Fruit fly (Drosophila melanogaster): ENCODE results near the gene CG4161.

The CG4161 gene

dm6 chr2L:15422501-15422900 lies 10.6 kb upstream of the CG4161 start:
- TF ChIP-seq kay (GFP tag; ENCODE audit: borderline replicate concordance) (no peak), CG14711 (tag; optimal IDR thresholded peaks at IDR 0.05) (no peak), CG11617 (GFP tag; optimal IDR thresholded peaks at IDR 0.05) (no peak), CG7101 (tag; optimal IDR thresholded peaks at IDR 0.05) (no peak), pad (GFP tag; optimal IDR thresholded peaks at IDR 0.05) (no peak), tj (GFP tag; optimal IDR thresholded peaks at IDR 0.05) (no peak), bab1 (GFP tag; optimal IDR thresholded peaks at IDR 0.05) (no peak), ovo (GFP tag; optimal IDR thresholded peaks at IDR 0.05) (no peak), CG5204 (GFP tag; optimal IDR thresholded peaks at IDR 0.05) (no peak), CG1620 (GFP tag; optimal IDR thresholded peaks at IDR 0.05) (no peak), cnc (optimal IDR thresholded peaks at IDR 0.05) (no peak), CG12768 (GFP tag; optimal IDR thresholded peaks at IDR 0.05) (no peak), cic (GFP tag; optimal IDR thresholded peaks at IDR 0.05) (no peak), CG7045 (GFP tag; optimal IDR thresholded peaks at IDR 0.05) (no peak), Crg-1 (GFP tag; optimal IDR thresholded peaks at IDR 0.05) (no peak), toe (GFP tag; optimal IDR thresholded peaks at IDR 0.05) (no peak), CG33017 (tag; optimal IDR thresholded peaks at IDR 0.05) (no peak), Mnt (GFP tag; optimal IDR thresholded peaks at IDR 0.05) (no peak)

dm6 chr2L:15424135-15424534 lies 9.0 kb upstream of the CG4161 start:
- no peak for TF ChIP-seq ovo (GFP tag; optimal IDR thresholded peaks at IDR 0.05)
- no peak for TF ChIP-seq Hr96 (GFP tag; optimal IDR thresholded peaks at IDR 0.05)
- no peak for TF ChIP-seq CG12768 (GFP tag; optimal IDR thresholded peaks at IDR 0.05)
- no peak for TF ChIP-seq bab1 (GFP tag; optimal IDR thresholded peaks at IDR 0.05)
- TF ChIP-seq CG7045 (GFP tag; optimal IDR thresholded peaks at IDR 0.05), result no peak
- no peak for TF ChIP-seq Crg-1 (GFP tag; optimal IDR thresholded peaks at IDR 0.05)
- no peak for TF ChIP-seq CG7101 (tag; optimal IDR thresholded peaks at IDR 0.05)
- no peak for TF ChIP-seq CG33017 (tag; optimal IDR thresholded peaks at IDR 0.05)

- peak; percentile 75 for TF ChIP-seq pad (GFP tag; optimal IDR thresholded peaks at IDR 0.05)
- no peak for TF ChIP-seq tj (GFP tag; optimal IDR thresholded peaks at IDR 0.05)
- TF ChIP-seq CG5204 (GFP tag; optimal IDR thresholded peaks at IDR 0.05), result no peak
Measured at dm6 chr2L:15425530-15426308, 7.4 kb upstream of the CG4161 start, which contains the start of gene wor. Gene wor (minus strand): TSS chr2L:15425580.

dm6 chr2L:15426736-15427222 lies 6.3 kb upstream of the CG4161 start:
- TF ChIP-seq Crg-1 (GFP tag; optimal IDR thresholded peaks at IDR 0.05) (no peak), CG7101 (tag; optimal IDR thresholded peaks at IDR 0.05) (no peak)

dm6 chr2L:15429671-15430070 lies 3.4 kb upstream of the CG4161 start:
- no peak for TF ChIP-seq Clk (GFP tag; optimal IDR thresholded peaks at IDR 0.05)
- TF ChIP-seq tj (GFP tag; optimal IDR thresholded peaks at IDR 0.05), result no peak
- TF ChIP-seq CG7101 (tag; optimal IDR thresholded peaks at IDR 0.05), result no peak
- TF ChIP-seq Mnt (GFP tag; optimal IDR thresholded peaks at IDR 0.05), result no peak
- TF ChIP-seq Crg-1 (GFP tag; optimal IDR thresholded peaks at IDR 0.05), result no peak
- no peak for TF ChIP-seq Hr96 (GFP tag; optimal IDR thresholded peaks at IDR 0.05)
- TF ChIP-seq CG14711 (tag; optimal IDR thresholded peaks at IDR 0.05), result no peak
- no peak for TF ChIP-seq CG1620 (GFP tag; optimal IDR thresholded peaks at IDR 0.05)
- no peak for TF ChIP-seq CG33017 (tag; optimal IDR thresholded peaks at IDR 0.05)
- no peak for TF ChIP-seq CG7045 (GFP tag; optimal IDR thresholded peaks at IDR 0.05)
- no peak for TF ChIP-seq CG12768 (GFP tag; optimal IDR thresholded peaks at IDR 0.05)
- no peak for TF ChIP-seq CG11617 (GFP tag; optimal IDR thresholded peaks at IDR 0.05)
- TF ChIP-seq CG5204 (GFP tag; optimal IDR thresholded peaks at IDR 0.05), result no peak
- TF ChIP-seq ovo (GFP tag; optimal IDR thresholded peaks at IDR 0.05), result no peak
- no peak for TF ChIP-seq toe (GFP tag; optimal IDR thresholded peaks at IDR 0.05)
- no peak for TF ChIP-seq bab1 (GFP tag; optimal IDR thresholded peaks at IDR 0.05)
- no peak for TF ChIP-seq cic (GFP tag; optimal IDR thresholded peaks at IDR 0.05)
- no peak for TF ChIP-seq kay (GFP tag; ENCODE audit: borderline replicate concordance)

- no peak for TF ChIP-seq CG14711 (tag; optimal IDR thresholded peaks at IDR 0.05)
- no peak for TF ChIP-seq pad (GFP tag; optimal IDR thresholded peaks at IDR 0.05)
- no peak for TF ChIP-seq toe (GFP tag; optimal IDR thresholded peaks at IDR 0.05)
- no peak for TF ChIP-seq Hr96 (GFP tag; optimal IDR thresholded peaks at IDR 0.05)
- TF ChIP-seq tj (GFP tag; optimal IDR thresholded peaks at IDR 0.05), result no peak
- TF ChIP-seq CG7045 (GFP tag; optimal IDR thresholded peaks at IDR 0.05), result no peak
- TF ChIP-seq Mnt (GFP tag; optimal IDR thresholded peaks at IDR 0.05), result no peak
- no peak for TF ChIP-seq CG33017 (tag; optimal IDR thresholded peaks at IDR 0.05)
- TF ChIP-seq Crg-1 (GFP tag; optimal IDR thresholded peaks at IDR 0.05), result no peak
- no peak for TF ChIP-seq ovo (GFP tag; optimal IDR thresholded peaks at IDR 0.05)
- TF ChIP-seq CG7101 (tag; optimal IDR thresholded peaks at IDR 0.05), result no peak
- TF ChIP-seq cic (GFP tag; optimal IDR thresholded peaks at IDR 0.05), result no peak
Measured at dm6 chr2L:15432260-15432659, 849 bp upstream of the CG4161 start.

- TF ChIP-seq CG12768 (GFP tag; optimal IDR thresholded peaks at IDR 0.05) (no peak), CG33017 (tag; optimal IDR thresholded peaks at IDR 0.05) (no peak), cnc (optimal IDR thresholded peaks at IDR 0.05) (no peak), CG5204 (GFP tag; optimal IDR thresholded peaks at IDR 0.05) (no peak)
Measured at dm6 chr2L:15434910-15435309, 1.8 kb downstream of the CG4161 start.

All from whole organism, adult.